Fruit fly (Drosophila melanogaster) whole organism, embryonic: Measurements from ENCODE around the gene SamDC.

Source experiments
- Atf3 ChIP-seq: fragments of 200-800 bp; sonication (Bioruptor generic); optimal IDR thresholded peaks from 3 replicates; lab custom pipeline; 2016; ENCODE audit warnings: missing biosample characterization, missing genetic modification characterization
- BtbVII ChIP-seq: fragments of 200-800 bp; sonication (Bioruptor generic); optimal IDR thresholded peaks from 3 replicates; lab custom pipeline; 2017; ENCODE audit warnings: missing biosample characterization, mild to moderate bottlenecking, missing genetic modification characterization
- CG10147 ChIP-seq: fragments of 200-800 bp; sonication (Bioruptor generic); optimal IDR thresholded peaks from 2 replicates; lab custom pipeline; 2019; ENCODE audit warnings: missing biosample characterization, mild to moderate bottlenecking, missing genetic modification characterization, moderate library complexity
- CG10654 ChIP-seq: fragments of 200-800 bp; sonication (Bioruptor generic); optimal IDR thresholded peaks from 2 replicates; lab custom pipeline; 2016; ENCODE audit warnings: missing biosample characterization, missing genetic modification characterization
- CG11504 ChIP-seq: fragments of 200-800 bp; sonication (Bioruptor generic); optimal IDR thresholded peaks from 3 replicates; lab custom pipeline; 2019; ENCODE audit warnings: missing biosample characterization, mild to moderate bottlenecking, missing genetic modification characterization, moderate library complexity
- CG12744 ChIP-seq: fragments of 200-800 bp; sonication (Bioruptor generic); optimal IDR thresholded peaks from 2 replicates; lab custom pipeline; 2016; ENCODE audit warnings: missing biosample characterization, missing genetic modification characterization
- CG12769 ChIP-seq: fragments of 200-800 bp; sonication (Bioruptor generic); optimal IDR thresholded peaks from 2 replicates; lab custom pipeline; 2019; ENCODE audit warnings: missing biosample characterization, mild to moderate bottlenecking, missing genetic modification characterization, moderate library complexity
- CG14050 ChIP-seq: fragments of 200-800 bp; sonication (Bioruptor generic); IDR thresholded peaks from 3 replicates; pipeline ENCODE4 v1.3.6; 2022; ENCODE audit warnings: missing biosample characterization, missing genetic modification characterization
- CG1529 ChIP-seq: fragments of 200-800 bp; sonication (Bioruptor generic); optimal IDR thresholded peaks from 3 replicates; lab custom pipeline; 2018; ENCODE audit warnings: missing biosample characterization, missing genetic modification characterization
- CG1792 ChIP-seq: fragments of 200-800 bp; sonication (Bioruptor generic); optimal IDR thresholded peaks from 2 replicates; lab custom pipeline; 2016; ENCODE audit warnings: missing biosample characterization, missing genetic modification characterization
- CG1832 ChIP-seq: fragments of 200-800 bp; sonication (Bioruptor generic); optimal IDR thresholded peaks from 2 replicates; lab custom pipeline; 2017; ENCODE audit warnings: missing biosample characterization, mild to moderate bottlenecking, missing genetic modification characterization, inconsistent platforms
- CG2889 ChIP-seq: fragments of 200-800 bp; sonication (Bioruptor generic); IDR thresholded peaks from 3 replicates; pipeline ENCODE4 v1.3.6; 2022; ENCODE audit warnings: missing biosample characterization, missing genetic modification characterization
- CG3065 ChIP-seq: fragments of 200-800 bp; sonication (Bioruptor generic); optimal IDR thresholded peaks from 2 replicates; lab custom pipeline; 2016; ENCODE audit warnings: missing biosample characterization, missing genetic modification characterization
- CG33557 ChIP-seq: fragments of 200-800 bp; sonication (Bioruptor generic); optimal IDR thresholded peaks from 2 replicates; lab custom pipeline; 2019; ENCODE audit warnings: missing biosample characterization, mild to moderate bottlenecking, missing genetic modification characterization, moderate library complexity
- CG7357 ChIP-seq: fragments of 200-800 bp; sonication (Bioruptor generic); IDR thresholded peaks from 3 replicates; pipeline ENCODE4 v1.3.6; 2022; ENCODE audit warnings: missing biosample characterization, missing genetic modification characterization
- CG7556 ChIP-seq: fragments of 200-800 bp; sonication (Bioruptor generic); optimal IDR thresholded peaks from 2 replicates; lab custom pipeline; 2017; ENCODE audit warnings: missing biosample characterization, mild to moderate bottlenecking, missing genetic modification characterization
- CG7839 ChIP-seq: fragments of 200-800 bp; sonication (Bioruptor generic); optimal IDR thresholded peaks from 3 replicates; lab custom pipeline; 2018; ENCODE audit warnings: missing biosample characterization, mild to moderate bottlenecking, missing genetic modification characterization, moderate library complexity
- CG8388 ChIP-seq: fragments of 200-800 bp; sonication (Bioruptor generic); optimal IDR thresholded peaks from 2 replicates; lab custom pipeline; 2019; ENCODE audit warnings: missing biosample characterization, mild to moderate bottlenecking, missing genetic modification characterization, moderate library complexity
- CG8478 ChIP-seq: fragments of >200 bp; optimal IDR thresholded peaks from 2 replicates; lab custom pipeline; 2018
- D19A ChIP-seq: fragments of 200-800 bp; optimal IDR thresholded peaks from 3 replicates; lab custom pipeline; 2019; ENCODE audit warnings: missing biosample characterization, mild to moderate bottlenecking, missing genetic modification characterization, moderate library complexity
- Ets97D ChIP-seq: fragments of 200-800 bp; sonication (Bioruptor generic); optimal IDR thresholded peaks from 3 replicates; lab custom pipeline; 2016; ENCODE audit warnings: missing biosample characterization, missing genetic modification characterization
- H2.0 ChIP-seq: fragments of 200-800 bp; sonication (Bioruptor generic); IDR thresholded peaks from 2 replicates; pipeline ENCODE4 v1.3.6; 2022; ENCODE audit warnings: missing biosample characterization, missing genetic modification characterization
- HLH54F ChIP-seq: fragments of 200-800 bp; sonication (Bioruptor generic); optimal IDR thresholded peaks from 3 replicates; lab custom pipeline; 2016; ENCODE audit warnings: missing biosample characterization, missing genetic modification characterization
- Hand ChIP-seq: fragments of 200-800 bp; sonication (Bioruptor generic); optimal IDR thresholded peaks from 2 replicates; lab custom pipeline; 2017; ENCODE audit warnings: mild to moderate bottlenecking, missing biosample characterization, missing genetic modification reagents, missing genetic modification characterization
- MTF-1 ChIP-seq: fragments of 200-800 bp; sonication (Bioruptor generic); optimal IDR thresholded peaks from 2 replicates; lab custom pipeline; 2018; ENCODE audit warnings: missing biosample characterization, mild to moderate bottlenecking, missing genetic modification characterization, borderline replicate concordance
- NC2α ChIP-seq: fragments of 200-800 bp; sonication (Bioruptor generic); optimal IDR thresholded peaks from 2 replicates; lab custom pipeline; 2016; ENCODE audit warnings: missing biosample characterization, missing genetic modification characterization
- NfI ChIP-seq: fragments of 200-800 bp; sonication (Bioruptor generic); optimal IDR thresholded peaks from 3 replicates; lab custom pipeline; 2018; ENCODE audit warnings: missing biosample characterization, mild to moderate bottlenecking, missing genetic modification characterization, moderate library complexity
- Spps ChIP-seq: fragments of 200-800 bp; sonication (Bioruptor generic); optimal IDR thresholded peaks from 2 replicates; lab custom pipeline; 2018; ENCODE audit warnings: missing biosample characterization, mild to moderate bottlenecking, missing genetic modification characterization
- Sry-δ ChIP-seq: fragments of 200-800 bp; sonication (Bioruptor generic); optimal IDR thresholded peaks from 2 replicates; lab custom pipeline; 2016; ENCODE audit warnings: missing biosample characterization, missing genetic modification characterization
- Tbp ChIP-seq: fragments of >200 bp; optimal IDR thresholded peaks from 2 replicates; lab custom pipeline; 2018; ENCODE audit warnings: missing biosample characterization, missing genetic modification characterization
- Xrp1 ChIP-seq: fragments of 200-800 bp; sonication (Bioruptor generic); IDR thresholded peaks from 2 replicates; pipeline ENCODE4 v1.3.6; 2022; ENCODE audit warnings: missing biosample characterization, missing genetic modification characterization
- bcd ChIP-seq: fragments of 200-800 bp; sonication (Bioruptor generic); optimal IDR thresholded peaks from 2 replicates; lab custom pipeline; 2017; ENCODE audit warnings: missing biosample characterization, mild to moderate bottlenecking, missing genetic modification characterization
- cato ChIP-seq: fragments of 200-800 bp; sonication (Bioruptor generic); optimal IDR thresholded peaks from 2 replicates; lab custom pipeline; 2016; ENCODE audit warnings: missing biosample characterization, missing genetic modification characterization, borderline replicate concordance
- dati ChIP-seq: fragments of 200-800 bp; sonication (Bioruptor generic); IDR thresholded peaks from 2 replicates; pipeline ENCODE4 v1.3.6; 2022; ENCODE audit warnings: missing biosample characterization, missing genetic modification characterization
- dpn ChIP-seq, 2 experiments: fragments of 200-800 bp; sonication (Bioruptor generic); optimal IDR thresholded peaks; 3 replicates each; lab custom pipeline; 2016; ENCODE audit warnings: missing biosample characterization in 2 of 2, missing genetic modification characterization in 2 of 2
- dysf ChIP-seq: fragments of 200-800 bp; sonication (Bioruptor generic); IDR thresholded peaks from 3 replicates; pipeline ENCODE4 v1.3.6; 2022; ENCODE audit warnings: missing biosample characterization, missing genetic modification characterization
- grn ChIP-seq: fragments of 200-800 bp; sonication (Bioruptor generic); optimal IDR thresholded peaks from 3 replicates; lab custom pipeline; 2017; ENCODE audit warnings: missing biosample characterization, missing genetic modification characterization
- gsb-n ChIP-seq: fragments of 200-800 bp; sonication (Bioruptor generic); optimal IDR thresholded peaks from 3 replicates; lab custom pipeline; 2018; ENCODE audit warnings: missing biosample characterization, mild to moderate bottlenecking, missing genetic modification characterization
- nmo ChIP-seq: fragments of 200-800 bp; sonication (Bioruptor generic); optimal IDR thresholded peaks from 2 replicates; lab custom pipeline; 2018; ENCODE audit warnings: missing biosample characterization, mild to moderate bottlenecking, missing genetic modification characterization, moderate library complexity
- odd ChIP-seq: fragments of 200-800 bp; sonication (Bioruptor generic); optimal IDR thresholded peaks from 2 replicates; lab custom pipeline; 2017; ENCODE audit warnings: missing biosample characterization, mild to moderate bottlenecking, missing genetic modification characterization
- org-1 ChIP-seq: fragments of 200-800 bp; sonication (Bioruptor generic); optimal IDR thresholded peaks from 2 replicates; lab custom pipeline; 2017; ENCODE audit warnings: missing biosample characterization, missing genetic modification characterization
- pan ChIP-seq, 4 experiments: fragments of >200 bp in 3 of 4; fragments of 200-800 bp in 1 of 4; sonication (Bioruptor generic) in 1 of 4; optimal IDR thresholded peaks in 3 of 4; IDR thresholded peaks in 1 of 4; 2 replicates each; pipeline versions ENCODE4 v1.3.6 to Lab custom; 2017 to 2022; ENCODE audit warnings: missing biosample characterization in 2 of 4, missing genetic modification characterization in 2 of 4, mixed read lengths in 1 of 4
- phol ChIP-seq: fragments of 200-800 bp; sonication (Bioruptor generic); optimal IDR thresholded peaks from 3 replicates; lab custom pipeline; 2018; ENCODE audit warnings: missing biosample characterization, mild to moderate bottlenecking, missing genetic modification characterization, moderate library complexity
- run ChIP-seq: fragments of 200-800 bp; sonication (Bioruptor generic); optimal IDR thresholded peaks from 3 replicates; lab custom pipeline; 2018; ENCODE audit warnings: missing biosample characterization, mild to moderate bottlenecking, missing genetic modification characterization
- stc ChIP-seq: fragments of 200-800 bp; sonication (Bioruptor generic); IDR thresholded peaks from 2 replicates; pipeline ENCODE4 v1.3.6; 2022; ENCODE audit warnings: missing biosample characterization, missing genetic modification characterization
- stwl ChIP-seq: fragments of 200-800 bp; sonication (Bioruptor generic); optimal IDR thresholded peaks from 3 replicates; lab custom pipeline; 2018; ENCODE audit warnings: missing biosample characterization, mild to moderate bottlenecking, missing genetic modification characterization, moderate library complexity
- tin ChIP-seq: fragments of 200-800 bp; sonication (Bioruptor generic); optimal IDR thresholded peaks from 3 replicates; lab custom pipeline; 2016; ENCODE audit warnings: missing biosample characterization, missing genetic modification characterization
- tll ChIP-seq, 2 experiments: fragments of 200-800 bp in 1 of 2; fragments of >200 bp in 1 of 2; sonication (Bioruptor generic) in 1 of 2; optimal IDR thresholded peaks; 2 replicates each; lab custom pipeline; 2017 to 2019; ENCODE audit warnings: missing biosample characterization in 2 of 2, missing genetic modification characterization in 2 of 2, mild to moderate bottlenecking in 1 of 2, moderate library complexity in 1 of 2
- twi ChIP-seq: fragments of 200-800 bp; optimal IDR thresholded peaks from 2 replicates; lab custom pipeline; 2019; ENCODE audit warnings: missing biosample characterization, mild to moderate bottlenecking, missing genetic modification characterization, moderate library complexity
- usp ChIP-seq: fragments of >200 bp; optimal IDR thresholded peaks from 2 replicates; lab custom pipeline; 2017; ENCODE audit warnings: missing biosample characterization, missing genetic modification characterization
- wor ChIP-seq: fragments of 200-800 bp; sonication (Bioruptor generic); IDR thresholded peaks from 2 replicates; pipeline ENCODE4 v1.3.6; 2022; ENCODE audit warnings: missing biosample characterization, missing genetic modification characterization

SamDC gene

DNA sequence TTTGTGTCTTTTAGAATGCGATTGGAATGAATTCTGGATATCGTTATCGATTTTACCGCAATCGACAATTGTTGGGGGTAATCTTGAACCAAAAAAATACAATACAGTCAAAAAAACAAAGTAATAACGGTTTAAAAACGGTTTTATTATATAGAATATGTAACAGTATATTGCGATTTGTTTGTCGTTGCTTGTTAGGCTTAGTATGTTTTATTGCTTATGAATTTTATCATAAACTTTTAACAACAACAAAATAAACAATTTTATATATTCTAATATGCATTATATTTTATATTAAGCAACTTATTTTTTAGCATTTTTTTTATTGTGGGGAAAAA lies 39.5 kb upstream of the SamDC start, which contains the start of gene CYLD (continued):
- TF ChIP-seq BtbVII (GFP tag; lab: Kevin White, UChicago), result peak; percentile 41
- peak; percentile 47 for TF ChIP-seq NfI (GFP tag; lab: Kevin White, UChicago)
- TF ChIP-seq CG1792 (GFP tag; lab: Kevin White, UChicago), result no peak
- peak; percentile 72 for TF ChIP-seq CG7556 (GFP tag; lab: Kevin White, UChicago)
- peak; percentile 9 for TF ChIP-seq twi (tag; lab: Kevin White, UChicago)
- peak; percentile 62; the same call in 1 of the 3 replicates for TF ChIP-seq dysf (GFP tag; lab: Robert Waterston, UW)
- TF ChIP-seq D19A, result peak; percentile 68
- peak; percentile 75 for TF ChIP-seq gsb-n (tag; lab: Kevin White, UChicago)
- no peak for TF ChIP-seq bcd (GFP tag; lab: Kevin White, UChicago)
- TF ChIP-seq CG1832 (GFP tag; lab: Kevin White, UChicago), result no peak
- TF ChIP-seq Xrp1 (GFP tag; lab: Robert Waterston, UW), result peak; percentile 76
- TF ChIP-seq stc (GFP tag; lab: Robert Waterston, UW), result peak; percentile 77
- TF ChIP-seq dati (GFP tag; lab: Robert Waterston, UW), result no peak
- TF ChIP-seq stwl (tag; lab: Kevin White, UChicago), result peak; percentile 67
- TF ChIP-seq CG33557, result peak; percentile 6
- no peak for TF ChIP-seq usp (GFP tag; lab: Kevin White, UChicago)
- peak; percentile 66 for TF ChIP-seq H2.0 (GFP tag; lab: Robert Waterston, UW)
- peak; percentile 25 for TF ChIP-seq CG1529 (GFP tag; lab: Kevin White, UChicago)
- TF ChIP-seq Ets97D (GFP tag; lab: Kevin White, UChicago), result peak; percentile 25
- peak; percentile 19 for TF ChIP-seq cato (GFP tag; lab: Kevin White, UChicago)
- TF ChIP-seq CG10147 (GFP tag; lab: Kevin White, UChicago), result peak; percentile 61
- peak; percentile 47; the same call in 1 of the 3 replicates for TF ChIP-seq CG14050
- TF ChIP-seq CG10654 (GFP tag; lab: Kevin White, UChicago), result peak; percentile 61
- TF ChIP-seq phol (tag; lab: Kevin White, UChicago), result peak; percentile 77
- TF ChIP-seq Spps, result peak; percentile 72
- TF ChIP-seq CG2889, result no peak
- peak; percentile 24 to 73 for TF ChIP-seq dpn (GFP tag; optimal IDR thresholded peaks at IDR 0.05; lab: Kevin White, UChicago)
- TF ChIP-seq Tbp (GFP tag; lab: Kevin White, UChicago), result no peak
- peak; percentile 30; the same call in 1 of the 2 replicates for TF ChIP-seq wor (GFP tag; lab: Robert Waterston, UW)
- TF ChIP-seq odd (GFP tag; lab: Kevin White, UChicago), result peak; percentile 70
- no peak for TF ChIP-seq tll (GFP tag; optimal IDR thresholded peaks at IDR 0.05; lab: Kevin White, UChicago)
- peak; percentile 39 for TF ChIP-seq Sry-δ
- peak; percentile 80 for TF ChIP-seq CG7839 (tag; lab: Kevin White, UChicago)
- no peak for TF ChIP-seq pan (optimal IDR thresholded peaks at IDR 0.05; lab: Kevin White, UChicago)
- peak in 1 of 2 experiments; percentile 77 for TF ChIP-seq pan (GFP tag; optimal IDR thresholded peaks at IDR 0.05 in 1 of 2, IDR thresholded peaks at IDR 0.05 in 1 of 2)
- no peak for TF ChIP-seq CG8478 (lab: Kevin White, UChicago)
- no peak for TF ChIP-seq run (tag; lab: Kevin White, UChicago)
- TF ChIP-seq HLH54F, result no peak
- TF ChIP-seq CG3065, result peak; percentile 47
- peak; percentile 32 for TF ChIP-seq org-1 (GFP tag; lab: Kevin White, UChicago)
- peak; percentile 79 for TF ChIP-seq CG11504 (tag; lab: Kevin White, UChicago)
- no peak for TF ChIP-seq NC2α
- TF ChIP-seq grn (GFP tag; lab: Kevin White, UChicago), result no peak
- no peak for TF ChIP-seq CG12744 (GFP tag; lab: Kevin White, UChicago)
- peak; percentile 64 for TF ChIP-seq CG12769 (tag; lab: Kevin White, UChicago)
- no peak for TF ChIP-seq Hand (GFP tag; lab: Kevin White, UChicago)
- 0 out of 3 replicates have a peak, but pooled peaks have one; percentile 18 for TF ChIP-seq CG7357 (GFP tag; lab: Robert Waterston, UW)
- TF ChIP-seq tin (GFP tag; lab: Kevin White, UChicago), result peak; percentile 54
- no peak for TF ChIP-seq MTF-1 (GFP tag; lab: Kevin White, UChicago)
- TF ChIP-seq Atf3 (GFP tag; lab: Kevin White, UChicago), result no peak
- TF ChIP-seq nmo (GFP tag; lab: Kevin White, UChicago), result peak; percentile 71
- peak; percentile 76 for TF ChIP-seq CG8388 (GFP tag; lab: Kevin White, UChicago)
